Worm (Caenorhabditis elegans) whole organism, L1 larva: Measurements from ENCODE around the gene msrp-4.

Experiments
- aha-1 ChIP-seq: fragments of 150-350 bp; optimal IDR thresholded peaks from 2 replicates; lab custom pipeline; 2014; ENCODE audit warnings: missing biosample characterization, missing genetic modification characterization
- ama-1 ChIP-seq: fragments of 150-350 bp; optimal IDR thresholded peaks from 2 replicates; lab custom pipeline; 2014
- ceh-82 ChIP-seq, 3 experiments: fragments of 150-350 bp in 1 of 3; sonication (generic microtip) in 2 of 3; optimal IDR thresholded peaks; 2 replicates each; lab custom pipeline; 2014 to 2017; ENCODE audit warnings: missing biosample characterization in 3 of 3, missing genetic modification characterization in 3 of 3
- efl-1 ChIP-seq, 4 experiments: fragments of 150-350 bp; optimal IDR thresholded peaks in 3 of 4; peaks in 1 of 4; 1 replicate in 1 of 4; 2 replicates in 3 of 4; lab custom pipeline; 2014; ENCODE audit warnings: missing biosample characterization in 2 of 4, missing genetic modification characterization in 2 of 4, missing genetic modification reagents in 2 of 4
- efl-3 ChIP-seq: fragments of 200-800 bp; sonication (Bioruptor generic); optimal IDR thresholded peaks from 2 replicates; lab custom pipeline; 2018; ENCODE audit warnings: mild to moderate bottlenecking, missing genetic modification characterization, missing compliant biosample characterization
- egl-13 ChIP-seq: sonication (generic microtip); optimal IDR thresholded peaks from 2 replicates; lab custom pipeline; 2016; ENCODE audit warnings: missing genotype, missing genetic modification reagents, missing genetic modification characterization, missing compliant biosample characterization
- egl-27 ChIP-seq, 2 experiments: fragments of 150-350 bp in 1 of 2; sonication (generic microtip); optimal IDR thresholded peaks; 3 replicates each; lab custom pipeline; 2017 to 2018; ENCODE audit warnings: missing biosample characterization in 2 of 2, missing genetic modification characterization in 2 of 2, missing genetic modification reagents in 2 of 2
- fkh-4 ChIP-seq: sonication (generic microtip); optimal IDR thresholded peaks from 2 replicates; lab custom pipeline; 2016; ENCODE audit warnings: missing compliant biosample characterization, missing genetic modification characterization, borderline replicate concordance
- fos-1 ChIP-seq: fragments of 150-350 bp; optimal IDR thresholded peaks from 2 replicates; lab custom pipeline; 2014; ENCODE audit warnings: missing biosample characterization, missing genetic modification characterization
- hlh-4 ChIP-seq: sonication (generic microtip); optimal IDR thresholded peaks from 2 replicates; lab custom pipeline; 2016; ENCODE audit warnings: mild to moderate bottlenecking, missing genetic modification characterization, missing compliant biosample characterization
- irx-1 ChIP-seq: sonication (generic microtip); optimal IDR thresholded peaks from 2 replicates; lab custom pipeline; 2016; ENCODE audit warnings: missing genetic modification characterization, missing compliant biosample characterization
- lin-14 ChIP-seq: fragments of 200-800 bp; sonication (Bioruptor generic); optimal IDR thresholded peaks from 2 replicates; lab custom pipeline; 2018; ENCODE audit warnings: mild to moderate bottlenecking, missing genetic modification characterization, moderate library complexity, missing compliant biosample characterization
- lin-35 ChIP-seq, 2 experiments: fragments of 150-350 bp; optimal IDR thresholded peaks; 2 replicates each; lab custom pipeline; 2014; ENCODE audit warnings: missing biosample characterization in 2 of 2, missing genetic modification characterization in 2 of 2, missing genetic modification reagents in 2 of 2
- lin-39 ChIP-seq: fragments of 150-350 bp; optimal IDR thresholded peaks from 2 replicates; lab custom pipeline; 2014; ENCODE audit warnings: missing biosample characterization, missing genetic modification reagents, missing genetic modification characterization
- lir-3 ChIP-seq: sonication (generic microtip); optimal IDR thresholded peaks from 2 replicates; lab custom pipeline; 2016; ENCODE audit warnings: mild to moderate bottlenecking, missing genetic modification characterization, moderate library complexity, missing compliant biosample characterization; ENCODE audit not compliant: poor library complexity
- lsy-2 ChIP-seq, 2 experiments: fragments of 150-350 bp; optimal IDR thresholded peaks; 2 replicates each; lab custom pipeline; 2014; ENCODE audit warnings: missing biosample characterization in 2 of 2, missing genetic modification characterization in 2 of 2
- mab-9 ChIP-seq: fragments of 200-800 bp; sonication (Bioruptor generic); IDR thresholded peaks from 2 replicates; pipeline ENCODE4 v1.3.6; 2022; ENCODE audit warnings: missing genetic modification reagents, missing genetic modification characterization, missing compliant biosample characterization
- mef-2 ChIP-seq: fragments of 150-350 bp; optimal IDR thresholded peaks from 2 replicates; lab custom pipeline; 2014; ENCODE audit warnings: missing biosample characterization, missing genetic modification characterization
- nhr-12 ChIP-seq: sonication (generic microtip); optimal IDR thresholded peaks from 2 replicates; lab custom pipeline; 2017; ENCODE audit warnings: missing biosample characterization, missing genetic modification characterization
- nhr-20 ChIP-seq: sonication (generic microtip); optimal IDR thresholded peaks from 2 replicates; lab custom pipeline; 2016; ENCODE audit warnings: mild to moderate bottlenecking, missing genetic modification characterization, missing compliant biosample characterization
- nhr-28 ChIP-seq: fragments of 150-350 bp; optimal IDR thresholded peaks from 2 replicates; lab custom pipeline; 2014; ENCODE audit warnings: missing biosample characterization, missing genetic modification characterization
- nhr-76 ChIP-seq: sonication (generic microtip); optimal IDR thresholded peaks from 2 replicates; lab custom pipeline; 2017; ENCODE audit warnings: missing biosample characterization, missing genetic modification characterization
- nhr-77 ChIP-seq: fragments of 150-350 bp; optimal IDR thresholded peaks from 2 replicates; lab custom pipeline; 2014; ENCODE audit warnings: missing biosample characterization, missing genetic modification characterization
- nhr-84 ChIP-seq: sonication (generic microtip); optimal IDR thresholded peaks from 2 replicates; lab custom pipeline; 2017; ENCODE audit warnings: missing biosample characterization, missing genetic modification characterization
- pag-3 ChIP-seq: sonication (generic microtip); optimal IDR thresholded peaks from 2 replicates; lab custom pipeline; 2017; ENCODE audit warnings: missing genetic modification characterization, mild to moderate bottlenecking, missing compliant biosample characterization, antibody characterized with exemption, borderline replicate concordance; ENCODE audit not compliant: insufficient read depth
- pax-3 ChIP-seq: fragments of 200-800 bp; sonication (Bioruptor generic); optimal IDR thresholded peaks from 2 replicates; lab custom pipeline; 2018; ENCODE audit warnings: mild to moderate bottlenecking, missing genetic modification characterization, moderate library complexity, missing compliant biosample characterization
- sptf-1 ChIP-seq: fragments of 150-350 bp; optimal IDR thresholded peaks from 2 replicates; lab custom pipeline; 2014; ENCODE audit warnings: missing biosample characterization, missing genetic modification characterization
- swsn-7 ChIP-seq: sonication (generic microtip); optimal IDR thresholded peaks from 2 replicates; lab custom pipeline; 2016; ENCODE audit warnings: missing genetic modification characterization, missing compliant biosample characterization
- tbx-2 ChIP-seq: sonication (generic microtip); optimal IDR thresholded peaks from 2 replicates; lab custom pipeline; 2016; ENCODE audit warnings: missing genetic modification characterization, missing compliant biosample characterization
- unc-130 ChIP-seq: fragments of 150-350 bp; optimal IDR thresholded peaks from 2 replicates; lab custom pipeline; 2017; ENCODE audit warnings: missing biosample characterization, missing genetic modification characterization, inconsistent platforms
- unc-30 ChIP-seq: sonication (generic microtip); optimal IDR thresholded peaks from 2 replicates; lab custom pipeline; 2017; ENCODE audit warnings: missing biosample characterization, missing genetic modification characterization
- unc-62 ChIP-seq: fragments of 150-350 bp; optimal IDR thresholded peaks from 2 replicates; lab custom pipeline; 2014; ENCODE audit warnings: missing biosample characterization, missing genetic modification reagents, missing genetic modification characterization
- unc-98 ChIP-seq: fragments of 200-800 bp; sonication (Bioruptor generic); IDR thresholded peaks from 2 replicates; pipeline ENCODE4 v1.3.6; 2022; ENCODE audit warnings: missing genetic modification characterization, missing compliant biosample characterization
- xbp-1 ChIP-seq: sonication (generic microtip); optimal IDR thresholded peaks from 2 replicates; lab custom pipeline; 2016; ENCODE audit warnings: missing genetic modification characterization, missing compliant biosample characterization
- ztf-11 ChIP-seq, 2 experiments: sonication (generic microtip); optimal IDR thresholded peaks; 2 replicates each; lab custom pipeline; 2016 to 2017; ENCODE audit warnings: missing genetic modification characterization in 2 of 2, missing biosample characterization in 1 of 2, missing compliant biosample characterization in 1 of 2

msrp-4 gene

ce11 chrII:838414-838813 is 15.8 kb upstream of the msrp-4 start, which contains the start of gene F28A10.8:
TSS of gene F28A10.8 (minus strand) at chrII:838514.
- no peak for TF ChIP-seq pag-3 (tag; lab: Kevin White, UChicago)
- no peak for TF ChIP-seq ama-1 (lab: Kevin White, UChicago)
- TF ChIP-seq nhr-20 = no peak
- TF ChIP-seq nhr-12 (tag; lab: Kevin White, UChicago) = no peak
- TF ChIP-seq nhr-77 (tag; lab: Kevin White, UChicago) = no peak
- TF ChIP-seq lin-39 (tag; lab: Kevin White, UChicago) = no peak
- no peak for TF ChIP-seq pax-3 (tag; lab: Kevin White, UChicago)
- no peak for TF ChIP-seq sptf-1 (tag; lab: Kevin White, UChicago)
- TF ChIP-seq unc-30 (tag; lab: Kevin White, UChicago) = no peak
- no peak for TF ChIP-seq nhr-76 (tag; lab: Kevin White, UChicago)
- TF ChIP-seq egl-13 = no peak
- TF ChIP-seq xbp-1 (tag; lab: Kevin White, UChicago) = no peak
- no peak for TF ChIP-seq lir-3 (tag; lab: Kevin White, UChicago)
- no peak for TF ChIP-seq irx-1 (tag; lab: Kevin White, UChicago)
- TF ChIP-seq lin-14 (GFP tag; lab: Kevin White, UChicago) = no peak
- TF ChIP-seq tbx-2 (tag; lab: Kevin White, UChicago) = no peak
- TF ChIP-seq efl-3 (GFP tag; lab: Kevin White, UChicago) = no peak

ce11 chrII:825521-825920 is 2.9 kb upstream of the msrp-4 start, which contains the start of gene F28A10.1:
TSS of gene F28A10.1 (plus strand) at chrII:825821.
- no peak for TF ChIP-seq lin-35 (GFP tag; optimal IDR thresholded peaks at IDR 0.05; lab: Kevin White, UChicago)

ce11 chrII:823529-823928 is 899 bp upstream of the msrp-4 start, which contains the start of gene F46F5.10:
TSS of gene F46F5.10 (plus strand) at chrII:823829.
- no peak for TF ChIP-seq hlh-4
- no peak for TF ChIP-seq nhr-84 (tag; lab: Kevin White, UChicago)
- no peak for TF ChIP-seq unc-98
- TF ChIP-seq unc-130 = no peak
- no peak for TF ChIP-seq efl-1 (optimal IDR thresholded peaks at IDR 0.05; lab: Kevin White, UChicago)
- TF ChIP-seq efl-1 (GFP tag; optimal IDR thresholded peaks at IDR 0.05 in 1 of 2; lab: Kevin White, UChicago) = no peak
- TF ChIP-seq unc-62 (GFP tag; lab: Kevin White, UChicago) = no peak
- no peak for TF ChIP-seq lsy-2 (tag; optimal IDR thresholded peaks at IDR 0.05; lab: Kevin White, UChicago)
- TF ChIP-seq swsn-7 (tag; lab: Kevin White, UChicago) = no peak
- no peak for TF ChIP-seq mab-9 (GFP tag; lab: Robert Waterston, UW)
- TF ChIP-seq pax-3 (tag; lab: Kevin White, UChicago) = no peak
- no peak for TF ChIP-seq ztf-11 (tag; optimal IDR thresholded peaks at IDR 0.05; lab: Kevin White, UChicago)
- no peak for TF ChIP-seq fos-1
- no peak for TF ChIP-seq nhr-28 (tag; lab: Kevin White, UChicago)
- no peak for TF ChIP-seq aha-1 (tag; lab: Kevin White, UChicago)
- TF ChIP-seq fkh-4 = no peak

DNA sequence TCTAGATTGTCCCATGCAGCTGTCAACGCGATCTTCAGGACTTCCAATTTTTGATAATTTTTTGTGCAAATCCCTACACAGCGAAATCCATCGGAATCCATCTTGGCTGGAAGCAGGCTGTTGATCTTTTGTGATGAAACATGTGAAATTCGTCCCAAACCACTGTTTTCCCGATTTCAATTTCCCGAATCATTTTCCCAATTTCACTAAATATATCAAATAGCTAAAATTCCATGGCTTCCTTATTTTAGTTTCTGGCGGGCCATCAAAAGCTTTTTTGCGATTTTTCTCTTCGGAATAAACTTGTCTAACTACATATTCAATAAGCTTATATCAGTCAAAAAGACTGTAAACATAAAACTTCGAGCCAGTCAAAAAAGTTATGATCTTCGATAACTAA is 1.1 kb downstream of the msrp-4 start, which contains the start of gene F46F5.8:
F46F5.8 (minus strand) TSS at position 101 of the 400 bp plus-strand sequence.
- TF ChIP-seq mef-2 (tag; lab: Kevin White, UChicago) (no peak), lsy-2 (tag; optimal IDR thresholded peaks at IDR 0.05; lab: Kevin White, UChicago) (no peak), fos-1 (no peak), egl-27 (tag; optimal IDR thresholded peaks at IDR 0.05; lab: Kevin White, UChicago) (no peak), ceh-82 (tag; optimal IDR thresholded peaks at IDR 0.05; lab: Kevin White, UChicago) (no peak), sptf-1 (tag; lab: Kevin White, UChicago) (no peak)
- TF ChIP-seq, all 84 proteins: peak for 0
